Fruit fly (Drosophila melanogaster): Measurements from ENCODE around the gene dls.

- TF ChIP-seq Dif (GFP tag; optimal IDR thresholded peaks at IDR 0.05; ENCODE audit: partially characterized antibody): no peak
- no peak for TF ChIP-seq pan (optimal IDR thresholded peaks at IDR 0.05)
- TF ChIP-seq Myc (optimal IDR thresholded peaks at IDR 0.05): no peak
- TF ChIP-seq sv (GFP tag; optimal IDR thresholded peaks at IDR 0.05): no peak
- TF ChIP-seq sage (GFP tag; optimal IDR thresholded peaks at IDR 0.05): no peak
- TF ChIP-seq rgr (GFP tag; optimal IDR thresholded peaks at IDR 0.05): no peak
- no peak for TF ChIP-seq woc (GFP tag; optimal IDR thresholded peaks at IDR 0.05)
Observed at dm6 chr3L:16217935-16218334, 16.8 kb downstream of the dls start.

Measured in whole organism, wandering third instar larva.